Fruit fly (Drosophila melanogaster): ENCODE data around the gene CG33500.

Gene CG33500

dm6 chr3L:11508337-11508736, at the start of gene CG33500:
TSS of gene CG33500 (plus strand) at chr3L:11508637.
- TF ChIP-seq CG17801 (GFP tag; optimal IDR thresholded peaks at IDR 0.05; ENCODE audit: partially characterized antibody) = no peak

DNA sequence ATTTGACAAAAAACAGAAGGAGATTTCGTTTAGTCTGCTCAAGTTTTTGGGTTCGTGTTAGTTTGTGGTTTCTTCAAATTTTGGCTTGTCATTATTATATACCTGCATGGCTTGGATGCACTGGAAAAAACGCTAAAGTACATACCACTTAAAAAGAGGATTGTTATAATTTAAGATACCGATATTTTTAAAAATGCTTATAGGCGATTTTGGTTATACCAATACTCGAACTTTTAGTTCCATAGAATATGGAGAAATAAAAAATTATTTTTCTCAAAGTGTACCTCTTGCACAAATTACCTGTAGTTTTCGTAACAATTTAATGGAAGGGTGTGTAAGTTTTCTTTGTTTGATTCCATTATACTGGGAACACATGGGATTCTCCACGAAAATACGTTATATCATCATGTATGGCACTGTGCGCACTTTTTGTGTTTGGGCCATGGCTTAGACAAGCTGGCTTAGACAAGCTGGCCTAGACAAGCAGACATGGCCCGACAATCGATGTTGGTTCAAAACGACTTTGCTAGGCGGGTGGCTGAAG, 43.0 kb upstream of the CG33500 start, which contains the start of gene Fum3:
Fum3 (minus strand) TSS at position 494 of the 544 bp plus-strand sequence.
- TF ChIP-seq CG17801 (GFP tag; optimal IDR thresholded peaks at IDR 0.05; ENCODE audit: partially characterized antibody) = no peak

DNA sequence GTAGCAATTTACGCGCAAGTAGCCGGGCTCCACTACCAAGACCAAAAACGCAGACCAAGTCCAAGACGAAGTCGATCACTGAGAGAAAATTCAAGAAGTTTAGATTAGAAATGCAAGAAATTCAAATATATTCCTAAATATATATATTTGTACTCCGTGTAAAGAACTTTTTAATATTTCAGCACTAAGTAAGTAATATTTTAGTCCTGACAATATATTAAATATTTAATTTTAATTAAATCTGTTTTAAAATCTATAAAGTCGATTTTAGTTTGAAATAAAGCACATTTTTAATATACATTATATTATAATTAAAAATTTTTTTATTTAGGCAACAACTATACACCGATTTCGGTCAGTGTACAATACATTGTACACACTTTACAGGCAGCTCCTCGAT, 41.5 kb upstream of the CG33500 start:
- no peak for TF ChIP-seq CG17801 (GFP tag; optimal IDR thresholded peaks at IDR 0.05; ENCODE audit: partially characterized antibody)

DNA sequence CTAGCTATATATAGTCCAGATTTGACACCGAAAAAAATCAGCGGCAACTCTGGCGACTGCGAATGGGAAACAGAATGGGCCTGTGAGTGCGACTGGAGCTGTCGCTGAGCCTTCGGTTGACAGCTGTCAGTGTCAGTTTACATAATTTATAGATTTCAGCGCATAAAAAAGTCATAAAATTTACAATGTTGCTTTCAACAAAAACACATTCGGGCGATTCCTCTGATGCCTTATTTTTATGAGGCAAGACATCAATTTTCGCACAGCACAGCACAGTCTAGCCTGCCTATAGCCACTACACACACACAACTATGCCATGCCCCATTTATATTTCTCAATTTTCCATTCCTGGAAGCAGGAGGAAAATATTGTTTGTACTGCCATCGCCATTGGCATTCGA, 36.0 kb upstream of the CG33500 start:
- no peak for TF ChIP-seq CG17801 (GFP tag; optimal IDR thresholded peaks at IDR 0.05; ENCODE audit: partially characterized antibody)

dm6 chr3L:11472991-11473390, 35.4 kb upstream of the CG33500 start, which contains the start of gene Vha16-3:
TSS of gene Vha16-3 (plus strand) at chr3L:11473291.
- TF ChIP-seq CG17801 (GFP tag; optimal IDR thresholded peaks at IDR 0.05; ENCODE audit: partially characterized antibody) = no peak

DNA sequence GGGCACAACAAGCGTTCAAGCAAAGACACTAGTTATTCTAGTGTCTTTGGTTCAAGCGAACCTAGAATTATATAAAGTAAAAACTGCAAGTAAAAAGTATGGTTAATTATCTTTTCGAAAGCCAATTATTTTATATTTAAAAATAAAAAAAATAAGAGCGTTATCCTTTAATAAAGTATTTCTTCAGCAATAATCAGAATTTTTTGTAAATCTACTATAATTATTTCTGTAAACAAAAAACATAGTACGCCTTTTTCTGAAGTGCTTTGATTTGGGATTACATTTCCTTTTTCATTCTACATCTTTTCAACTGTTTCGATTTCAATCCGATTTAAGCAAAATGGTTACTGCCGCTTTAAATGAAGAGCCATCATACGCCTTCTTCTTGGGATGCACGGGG, 33.8 kb upstream of the CG33500 start, which contains the start of gene Vha16-2:
Vha16-2 (plus strand) TSS at position 301 of the 400 bp plus-strand sequence.
- TF ChIP-seq CG17801 (GFP tag; optimal IDR thresholded peaks at IDR 0.05; ENCODE audit: partially characterized antibody) = no peak

dm6 chr3L:11480304-11480703, 28.1 kb upstream of the CG33500 start:
- TF ChIP-seq CG17801 (GFP tag; optimal IDR thresholded peaks at IDR 0.05; ENCODE audit: partially characterized antibody) = no peak

DNA sequence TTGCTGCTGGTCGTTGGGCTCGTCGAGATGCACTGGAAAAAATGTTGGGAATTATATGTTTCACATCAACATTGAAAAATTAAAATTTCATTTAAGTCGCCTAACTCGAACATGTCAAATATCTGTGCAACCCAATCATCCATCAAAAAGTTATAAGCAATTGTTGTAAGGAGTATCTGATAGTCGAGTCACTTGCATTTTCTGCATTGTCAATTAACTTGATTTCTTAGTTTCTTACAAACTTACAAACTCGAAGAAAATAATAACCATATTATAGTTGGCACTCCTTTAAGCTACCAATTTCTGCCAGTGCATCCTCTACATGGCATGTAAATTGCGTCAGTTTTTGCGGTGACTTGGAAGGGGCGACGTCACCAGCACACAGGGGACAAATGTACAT, 25.3 kb upstream of the CG33500 start:
- TF ChIP-seq CG17801 (GFP tag; optimal IDR thresholded peaks at IDR 0.05; ENCODE audit: partially characterized antibody) = no peak

DNA sequence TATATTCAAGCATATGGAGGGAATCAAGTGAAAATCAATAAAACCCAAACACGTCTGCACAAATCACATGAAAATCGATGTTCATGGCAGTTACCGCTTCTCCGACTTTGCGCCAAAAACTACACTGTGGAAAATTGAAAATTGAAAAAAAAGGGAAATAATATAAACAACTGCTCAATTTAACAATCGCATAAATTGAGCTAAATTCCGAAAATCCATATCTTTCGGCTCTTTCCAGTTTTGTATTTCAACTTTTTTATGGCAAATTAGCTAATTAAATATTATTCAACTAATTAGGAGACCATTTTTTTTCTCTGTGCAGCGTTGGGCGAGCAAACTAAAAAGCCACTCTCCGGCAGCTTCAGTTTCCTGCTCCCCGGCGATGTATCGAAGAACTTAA, 24.0 kb upstream of the CG33500 start:
- TF ChIP-seq CG17801 (GFP tag; optimal IDR thresholded peaks at IDR 0.05; ENCODE audit: partially characterized antibody) = no peak

DNA sequence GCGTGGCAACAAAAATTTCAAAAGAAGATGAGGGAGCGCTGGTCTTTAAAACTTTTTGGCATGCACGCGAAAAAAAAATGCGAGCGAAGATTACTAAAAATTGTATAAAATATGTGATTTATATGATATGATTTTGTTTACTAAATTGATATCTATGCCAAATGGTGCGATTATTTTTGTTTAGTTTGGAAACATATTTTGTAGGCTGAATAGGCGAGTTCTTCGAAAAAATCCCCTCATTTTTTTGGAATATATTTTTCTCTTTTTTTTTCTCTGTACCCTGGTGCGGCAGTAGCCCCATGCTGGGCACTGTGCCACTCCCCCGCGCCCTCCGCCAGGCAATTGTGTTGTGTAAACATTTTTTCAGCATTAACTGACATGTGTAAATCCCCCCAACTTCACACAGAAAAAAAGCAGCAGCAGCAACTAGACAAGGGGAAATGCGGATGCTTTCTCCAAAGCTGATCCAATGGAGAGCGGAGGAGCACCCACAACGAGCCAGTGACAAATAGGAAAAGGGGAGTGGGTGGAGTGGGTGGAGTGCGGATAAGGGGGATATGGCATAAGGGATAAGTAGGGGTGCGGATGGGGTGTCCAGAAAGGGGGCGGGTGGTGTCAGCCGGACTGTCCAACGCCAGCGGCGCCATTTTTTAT, 22.4 kb upstream of the CG33500 start:
- no peak for TF ChIP-seq CG17801 (GFP tag; optimal IDR thresholded peaks at IDR 0.05; ENCODE audit: partially characterized antibody)

- TF ChIP-seq CG17801 (GFP tag; optimal IDR thresholded peaks at IDR 0.05; ENCODE audit: partially characterized antibody) = peak; percentile 55
Measured at dm6 chr3L:11487327-11487973, 21.0 kb upstream of the CG33500 start, which contains the start of gene chrb. TSS of gene chrb (plus strand) at chr3L:11487550.

DNA sequence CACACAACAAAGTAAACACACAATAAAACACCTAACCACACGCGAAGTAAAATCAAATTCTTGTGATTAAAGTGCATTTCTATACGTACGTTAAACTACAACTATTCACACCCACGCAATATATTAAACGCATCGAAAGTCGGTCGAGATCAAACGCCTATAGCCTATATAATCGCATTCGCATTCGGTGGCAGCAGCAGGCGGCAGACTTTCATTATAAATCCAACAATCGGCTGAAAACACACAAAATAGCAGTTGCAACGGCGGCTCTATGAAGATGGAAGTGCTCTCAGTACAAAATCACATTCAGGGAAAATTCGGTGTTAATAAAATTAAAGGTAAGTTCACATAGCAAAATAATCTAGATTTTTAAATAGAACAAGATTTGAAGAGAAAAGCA, 20.2 kb upstream of the CG33500 start:
- no peak for TF ChIP-seq CG17801 (GFP tag; optimal IDR thresholded peaks at IDR 0.05; ENCODE audit: partially characterized antibody)

dm6 chr3L:11489489-11489888, 18.9 kb upstream of the CG33500 start:
- no peak for TF ChIP-seq CG17801 (GFP tag; optimal IDR thresholded peaks at IDR 0.05; ENCODE audit: partially characterized antibody)

DNA sequence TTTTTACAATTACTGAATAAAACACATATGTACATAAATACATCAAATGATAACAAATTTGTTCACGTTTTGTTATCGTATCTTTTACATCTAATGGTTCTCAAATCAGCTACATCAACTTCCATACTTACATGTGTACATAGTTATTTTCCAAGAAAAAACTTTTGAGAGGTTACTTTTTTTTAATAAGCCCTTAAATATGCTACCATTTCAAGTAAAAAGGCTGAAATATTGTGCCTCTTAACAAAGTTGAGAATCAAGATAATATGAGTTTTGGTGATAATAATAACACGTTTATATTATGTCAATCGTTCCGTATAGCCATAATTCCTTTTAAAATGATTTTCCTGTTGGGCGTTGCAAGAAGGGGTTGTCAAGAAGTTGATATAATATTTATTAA, 17.9 kb upstream of the CG33500 start:
- no peak for TF ChIP-seq CG17801 (GFP tag; optimal IDR thresholded peaks at IDR 0.05; ENCODE audit: partially characterized antibody)

DNA sequence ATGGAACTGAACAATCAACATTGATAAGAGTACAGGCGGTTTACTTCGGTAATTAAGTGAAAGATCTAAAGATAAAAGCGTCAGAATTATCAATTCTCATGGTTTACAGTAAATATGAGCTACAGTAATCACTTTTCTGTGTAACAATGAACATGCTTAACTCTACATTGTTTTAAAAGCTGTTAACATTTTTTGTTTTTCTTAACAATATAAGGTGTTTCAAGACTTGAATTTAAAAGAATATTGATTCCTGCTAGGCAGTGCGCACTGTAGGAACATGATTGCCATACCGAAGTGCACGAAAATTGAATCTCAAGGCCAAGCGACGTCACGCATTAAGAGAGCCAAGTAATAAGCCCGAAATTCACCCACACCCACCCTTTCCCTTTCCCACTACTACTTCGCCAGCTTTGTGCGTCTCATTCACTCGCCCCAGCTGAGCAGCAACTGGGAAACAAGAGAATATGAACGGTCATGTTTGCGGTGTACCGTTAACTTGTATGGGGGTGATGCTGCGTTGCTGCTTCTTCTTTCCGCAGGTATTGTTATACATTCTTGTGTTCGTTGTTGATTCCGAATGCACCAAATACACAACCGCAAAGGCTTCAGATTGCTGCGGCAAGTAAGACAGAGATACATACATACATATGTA, 17.1 kb upstream of the CG33500 start:
- peak; percentile 82 for TF ChIP-seq CG17801 (GFP tag; optimal IDR thresholded peaks at IDR 0.05; ENCODE audit: partially characterized antibody)

- TF ChIP-seq CG17801 (GFP tag; optimal IDR thresholded peaks at IDR 0.05; ENCODE audit: partially characterized antibody) = no peak
Measured at dm6 chr3L:11491874-11492268, 16.6 kb upstream of the CG33500 start.

All from ovary, adult (tissue).